Worm (Caenorhabditis elegans) whole organism, young adult: Measurements from ENCODE around the gene epg-5.

Experiments used
- K11D2.4 ChIP-seq: fragments of 200-800 bp; sonication (Bioruptor generic); IDR thresholded peaks from 2 replicates; pipeline ENCODE4 v1.3.6; 2022; ENCODE audit warnings: missing genetic modification reagents, missing genetic modification characterization, missing compliant biosample characterization
- T26A5.8 ChIP-seq: sonication (generic microtip); optimal IDR thresholded peaks from 2 replicates; lab custom pipeline; 2016; ENCODE audit warnings: missing genetic modification characterization, missing compliant biosample characterization
- Y53F4B.3 ChIP-seq: fragments of 200-800 bp; sonication (Bioruptor generic); IDR thresholded peaks from 2 replicates; pipeline ENCODE4 v1.3.6; 2022; ENCODE audit warnings: missing genetic modification reagents, missing genetic modification characterization, missing compliant biosample characterization
- Y53G8AR.9 ChIP-seq: fragments of 200-800 bp; sonication (Bioruptor generic); conservative IDR thresholded peaks from 2 replicates; pipeline ENCODE4 v1.3.6; 2022; ENCODE audit warnings: missing genetic modification reagents, missing genetic modification characterization, missing compliant biosample characterization
- ZK185.1 ChIP-seq: sonication (generic microtip); optimal IDR thresholded peaks from 2 replicates; lab custom pipeline; 2016; ENCODE audit warnings: mild to moderate bottlenecking, missing genetic modification characterization, missing compliant biosample characterization; ENCODE audit not compliant: poor library complexity, severe bottlenecking
- aptf-2 ChIP-seq: fragments of 200-800 bp; sonication (Bioruptor generic); conservative IDR thresholded peaks from 2 replicates; pipeline ENCODE4 v1.3.6; 2022; ENCODE audit warnings: missing genetic modification reagents, missing genetic modification characterization, missing compliant biosample characterization
- atf-7 ChIP-seq: sonication (generic microtip); optimal IDR thresholded peaks from 2 replicates; lab custom pipeline; 2017; ENCODE audit warnings: mild to moderate bottlenecking, missing genetic modification characterization, missing compliant biosample characterization
- attf-3 ChIP-seq: fragments of 200-800 bp; sonication (Bioruptor generic); conservative IDR thresholded peaks from 2 replicates; pipeline ENCODE4 v1.3.6; 2022; ENCODE audit warnings: missing genetic modification reagents, missing genetic modification characterization, missing compliant biosample characterization
- attf-6 ChIP-seq: fragments of 200-800 bp; sonication (Bioruptor generic); IDR thresholded peaks from 2 replicates; pipeline ENCODE4 v1.3.6; 2022; ENCODE audit warnings: missing genetic modification reagents, missing genetic modification characterization, missing compliant biosample characterization
- ceh-27 ChIP-seq: fragments of 200-800 bp; sonication (Bioruptor generic); optimal IDR thresholded peaks from 2 replicates; lab custom pipeline; 2018; ENCODE audit warnings: mild to moderate bottlenecking, missing genetic modification characterization, moderate library complexity, missing compliant biosample characterization
- ceh-40 ChIP-seq: fragments of 200-800 bp; sonication (Bioruptor generic); IDR thresholded peaks from 2 replicates; pipeline ENCODE4 v1.3.6; 2022; ENCODE audit warnings: missing genetic modification characterization, missing compliant biosample characterization
- ceh-58 ChIP-seq: fragments of 200-800 bp; sonication (Bioruptor generic); IDR thresholded peaks from 2 replicates; pipeline ENCODE4 v1.3.6; 2022; ENCODE audit warnings: missing genetic modification characterization, missing compliant biosample characterization
- dox-1 ChIP-seq: fragments of 200-800 bp; sonication (Bioruptor generic); IDR thresholded peaks from 2 replicates; pipeline ENCODE4 v1.3.6; 2022; ENCODE audit warnings: missing genetic modification reagents, missing genetic modification characterization, missing compliant biosample characterization
- dpff-1 ChIP-seq: sonication (generic microtip); optimal IDR thresholded peaks from 2 replicates; lab custom pipeline; 2017; ENCODE audit warnings: mild to moderate bottlenecking, missing genetic modification characterization, missing compliant biosample characterization
- egl-18 ChIP-seq: fragments of 200-800 bp; sonication (Bioruptor generic); IDR thresholded peaks from 2 replicates; pipeline ENCODE4 v1.3.6; 2022; ENCODE audit warnings: missing genetic modification reagents, missing genetic modification characterization, missing compliant biosample characterization
- egl-44 ChIP-seq: fragments of 200-800 bp; sonication (Bioruptor generic); IDR thresholded peaks from 2 replicates; pipeline ENCODE4 v1.3.6; 2022; ENCODE audit warnings: missing genetic modification reagents, missing genetic modification characterization, missing compliant biosample characterization
- ekl-4 ChIP-seq: fragments of 200-800 bp; sonication (Bioruptor generic); IDR thresholded peaks from 2 replicates; pipeline ENCODE4 v1.3.6; 2022; ENCODE audit warnings: missing genetic modification reagents, missing genetic modification characterization, missing compliant biosample characterization
- fkh-3 ChIP-seq: sonication (generic microtip); optimal IDR thresholded peaks from 2 replicates; lab custom pipeline; 2016; ENCODE audit warnings: mild to moderate bottlenecking, missing genetic modification characterization, missing compliant biosample characterization
- gei-17 ChIP-seq: fragments of 200-800 bp; sonication (Bioruptor generic); optimal IDR thresholded peaks from 2 replicates; lab custom pipeline; 2018; ENCODE audit warnings: mild to moderate bottlenecking, missing genetic modification characterization, missing compliant biosample characterization
- him-1 ChIP-seq: sonication (generic microtip); optimal IDR thresholded peaks from 2 replicates; lab custom pipeline; 2016; ENCODE audit warnings: missing genotype, missing genetic modification reagents, missing genetic modification characterization, missing compliant biosample characterization
- hlh-12 ChIP-seq: sonication (generic microtip); optimal IDR thresholded peaks from 2 replicates; lab custom pipeline; 2016; ENCODE audit warnings: missing genetic modification characterization, missing compliant biosample characterization
- hmg-1.2 ChIP-seq: fragments of 200-800 bp; sonication (Bioruptor generic); IDR thresholded peaks from 2 replicates; pipeline ENCODE4 v1.3.6; 2022; ENCODE audit warnings: missing genetic modification reagents, missing genetic modification characterization, missing compliant biosample characterization
- let-526 ChIP-seq: fragments of 200-800 bp; sonication (Bioruptor generic); IDR thresholded peaks from 2 replicates; pipeline ENCODE4 v1.3.6; 2022; ENCODE audit warnings: missing genetic modification reagents, missing genetic modification characterization, missing compliant biosample characterization
- lin-35 ChIP-seq, 3 experiments: fragments of 150-350 bp in 2 of 3; sonication (generic microtip) in 1 of 3; optimal IDR thresholded peaks; 2 replicates each; lab custom pipeline; 2014 to 2018; ENCODE audit warnings: missing biosample characterization in 3 of 3, missing genetic modification characterization in 3 of 3, missing genetic modification reagents in 3 of 3
- lsl-1 ChIP-seq: fragments of 200-800 bp; sonication (Bioruptor generic); optimal IDR thresholded peaks from 2 replicates; lab custom pipeline; 2018; ENCODE audit warnings: mild to moderate bottlenecking, missing genetic modification characterization, moderate library complexity, missing compliant biosample characterization
- madf-3 ChIP-seq: fragments of 200-800 bp; sonication (Bioruptor generic); IDR thresholded peaks from 2 replicates; pipeline ENCODE4 v1.3.6; 2022; ENCODE audit warnings: missing genetic modification reagents, missing genetic modification characterization, missing compliant biosample characterization
- mcd-1 ChIP-seq: fragments of 200-800 bp; sonication (Bioruptor generic); IDR thresholded peaks from 2 replicates; pipeline ENCODE4 v1.3.6; 2022; ENCODE audit warnings: missing genetic modification reagents, missing genetic modification characterization, missing compliant biosample characterization
- mel-28 ChIP-seq: sonication (generic microtip); optimal IDR thresholded peaks from 2 replicates; lab custom pipeline; 2016; ENCODE audit warnings: borderline replicate concordance, mild to moderate bottlenecking, missing genetic modification characterization, missing compliant biosample characterization
- mxl-1 ChIP-seq: sonication (generic microtip); optimal IDR thresholded peaks from 2 replicates; lab custom pipeline; 2016; ENCODE audit warnings: missing genetic modification characterization, missing compliant biosample characterization
- nfya-2 ChIP-seq: fragments of 200-800 bp; sonication (Bioruptor generic); IDR thresholded peaks from 2 replicates; pipeline ENCODE4 v1.3.6; 2022; ENCODE audit warnings: missing genetic modification reagents, missing genetic modification characterization, missing compliant biosample characterization
- rec-8 ChIP-seq, 2 experiments: sonication (generic microtip); optimal IDR thresholded peaks; 2 replicates each; lab custom pipeline; 2016; ENCODE audit warnings: mild to moderate bottlenecking in 2 of 2, missing genetic modification characterization in 2 of 2, missing genetic modification reagents in 2 of 2, missing genotype in 2 of 2, missing biosample characterization in 1 of 2, missing compliant biosample characterization in 1 of 2, moderate library complexity in 1 of 2
- sea-2 ChIP-seq: fragments of 200-800 bp; sonication (Bioruptor generic); IDR thresholded peaks from 2 replicates; pipeline ENCODE4 v1.3.6; 2022; ENCODE audit warnings: missing genetic modification characterization, missing compliant biosample characterization
- snpc-3.4 ChIP-seq: sonication (generic microtip); optimal IDR thresholded peaks from 2 replicates; lab custom pipeline; 2017; ENCODE audit warnings: missing genetic modification characterization, mild to moderate bottlenecking, missing compliant biosample characterization, antibody characterized with exemption, moderate library complexity, missing genotype, missing genetic modification reagents
- somi-1 ChIP-seq: fragments of 200-800 bp; sonication (Bioruptor generic); optimal IDR thresholded peaks from 2 replicates; lab custom pipeline; 2018; ENCODE audit warnings: mild to moderate bottlenecking, missing genetic modification characterization, missing compliant biosample characterization
- unc-130 ChIP-seq: sonication (generic microtip); optimal IDR thresholded peaks from 2 replicates; lab custom pipeline; 2016; ENCODE audit warnings: missing genetic modification reagents, missing genetic modification characterization, missing compliant biosample characterization
- ztf-18 ChIP-seq: sonication (generic microtip); optimal IDR thresholded peaks from 2 replicates; lab custom pipeline; 2016; ENCODE audit warnings: missing genotype, mild to moderate bottlenecking, missing genetic modification characterization, missing compliant biosample characterization
- ztf-22 ChIP-seq: fragments of 200-800 bp; sonication (Bioruptor generic); optimal IDR thresholded peaks from 2 replicates; lab custom pipeline; 2018; ENCODE audit warnings: mild to moderate bottlenecking, missing genetic modification characterization, moderate library complexity, missing compliant biosample characterization
- ztf-28 ChIP-seq: fragments of 200-800 bp; sonication (Bioruptor generic); IDR thresholded peaks from 2 replicates; pipeline ENCODE4 v1.3.6; 2022; ENCODE audit warnings: missing genetic modification reagents, missing genetic modification characterization, missing compliant biosample characterization
- ztf-3 ChIP-seq: fragments of 200-800 bp; sonication (Bioruptor generic); optimal IDR thresholded peaks from 2 replicates; lab custom pipeline; 2018; ENCODE audit warnings: mild to moderate bottlenecking, missing genetic modification characterization, missing compliant biosample characterization
- ztf-6 ChIP-seq: fragments of 200-800 bp; sonication (Bioruptor generic); IDR thresholded peaks from 2 replicates; pipeline ENCODE4 v1.3.6; 2022; ENCODE audit warnings: missing genetic modification reagents, missing genetic modification characterization, missing compliant biosample characterization

epg-5 gene

DNA sequence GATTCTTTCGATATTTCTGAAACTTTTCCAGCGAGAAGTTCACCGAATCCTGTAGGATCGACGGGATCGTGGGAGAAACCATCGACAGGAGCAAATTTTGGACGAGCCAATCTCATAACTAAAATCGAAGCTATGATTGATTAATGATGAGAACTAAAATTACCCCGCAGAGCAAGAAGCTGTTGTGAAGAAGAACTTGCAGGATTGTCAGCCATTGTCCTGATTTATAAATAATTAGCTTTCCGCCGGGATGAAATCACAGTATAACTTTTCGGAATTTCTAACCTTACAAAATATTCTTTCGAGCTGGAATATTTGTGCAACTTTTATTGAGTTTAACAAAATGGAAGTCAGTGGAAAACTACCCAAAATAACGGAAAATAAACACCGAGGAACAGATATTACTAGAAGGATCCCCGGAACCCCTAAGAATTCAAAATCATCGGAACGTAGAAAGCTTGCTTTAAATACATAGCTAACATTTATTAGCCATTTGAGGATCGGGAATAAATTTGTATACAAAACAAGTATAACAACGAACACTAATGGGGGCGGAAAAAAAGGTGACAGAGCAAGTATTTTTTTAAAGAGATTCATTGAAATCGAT, 21.8 kb downstream of the epg-5 start, which contains the start of gene C56C10.7 (continued):
- TF ChIP-seq ceh-27 (GFP tag; lab: Kevin White, UChicago) (no peak), K11D2.4 (GFP tag; lab: Robert Waterston, UW) (no peak), attf-3 (GFP tag; lab: Robert Waterston, UW) (no peak), fkh-3 (tag; lab: Kevin White, UChicago) (no peak), mel-28 (tag; lab: Kevin White, UChicago) (no peak), lsl-1 (GFP tag; lab: Kevin White, UChicago) (peak; percentile 17), hlh-12 (tag; lab: Kevin White, UChicago) (no peak), gei-17 (no peak), unc-130 (GFP tag; lab: Kevin White, UChicago) (peak; percentile 57), Y53G8AR.9 (GFP tag; lab: Robert Waterston, UW) (peak; percentile 90), nfya-2 (peak; percentile 63; the same call in 1 of the 2 replicates), madf-3 (GFP tag; lab: Robert Waterston, UW) (peak; percentile 94), dpff-1 (tag; lab: Kevin White, UChicago) (peak; percentile 34), Y53F4B.3 (GFP tag; lab: Robert Waterston, UW) (no peak), ztf-18 (tag; lab: Kevin White, UChicago) (peak; percentile 24), ceh-40 (GFP tag; lab: Robert Waterston, UW) (no peak; the same call in none of the 2 replicates), lin-35 (GFP tag; optimal IDR thresholded peaks at IDR 0.05; lab: Kevin White, UChicago) (no peak), mcd-1 (GFP tag; lab: Robert Waterston, UW) (peak; percentile 44), ekl-4 (peak; percentile 93), T26A5.8 (no peak), mxl-1 (tag; lab: Kevin White, UChicago) (peak; percentile 10), snpc-3.4 (tag; lab: Kevin White, UChicago) (peak; percentile 76), dox-1 (GFP tag; lab: Robert Waterston, UW) (no peak; the same call in 1 of the 2 replicates), attf-6 (GFP tag; lab: Robert Waterston, UW) (peak; percentile 85), him-1 (peak; percentile 19), ceh-58 (peak; percentile 76; the same call in 1 of the 2 replicates), ztf-22 (no peak), ztf-28 (no peak), rec-8 (tag; optimal IDR thresholded peaks at IDR 0.05; lab: Kevin White, UChicago) (no peak), egl-18 (no peak), somi-1 (no peak), egl-44 (GFP tag; lab: Robert Waterston, UW) (peak; percentile 43), atf-7 (tag; lab: Kevin White, UChicago) (peak; percentile 55), sea-2 (GFP tag; lab: Robert Waterston, UW) (no peak), ZK185.1 (tag; lab: Kevin White, UChicago) (no peak), let-526 (no peak), hmg-1.2 (GFP tag; lab: Robert Waterston, UW) (peak; percentile 49)

ce11 chrII:6582758-6583157, 26.4 kb downstream of the epg-5 start, which contains the start of gene C56C10.4:
TSS of gene C56C10.4 (plus strand) at chrII:6583058.
- TF ChIP-seq ztf-6 (GFP tag; lab: Robert Waterston, UW) (no peak), him-1 (no peak), atf-7 (tag; lab: Kevin White, UChicago) (no peak), ztf-3 (no peak), aptf-2 (GFP tag; lab: Robert Waterston, UW) (no peak)
